Fruit fly (Drosophila melanogaster) whole organism, embryonic: Measurements from ENCODE around the gene Ide.

Experiments
- BEAF-32 ChIP-seq: fragments of 200-800 bp; sonication (Bioruptor generic); optimal IDR thresholded peaks from 3 replicates; lab custom pipeline; 2017; ENCODE audit warnings: missing biosample characterization, missing genetic modification characterization, mild to moderate bottlenecking, moderate library complexity, missing genetic modification reagents
- CG13296 ChIP-seq: fragments of 200-800 bp; sonication (Bioruptor generic); optimal IDR thresholded peaks from 3 replicates; lab custom pipeline; 2018; ENCODE audit warnings: missing biosample characterization, mild to moderate bottlenecking, missing genetic modification characterization
- CG15073 ChIP-seq: fragments of 200-800 bp; sonication (Bioruptor generic); optimal IDR thresholded peaks from 2 replicates; lab custom pipeline; 2016; ENCODE audit warnings: missing biosample characterization, missing genetic modification characterization
- CG15269 ChIP-seq: fragments of 200-800 bp; sonication (Bioruptor generic); optimal IDR thresholded peaks from 2 replicates; lab custom pipeline; 2018; ENCODE audit warnings: missing biosample characterization, mild to moderate bottlenecking, missing genetic modification characterization, moderate library complexity
- CG17186 ChIP-seq: fragments of 200-800 bp; sonication (Bioruptor generic); optimal IDR thresholded peaks from 3 replicates; lab custom pipeline; 2017; ENCODE audit warnings: missing biosample characterization, missing genetic modification reagents, missing genetic modification characterization
- CG17385 ChIP-seq: fragments of 200-800 bp; sonication (Bioruptor generic); optimal IDR thresholded peaks from 3 replicates; lab custom pipeline; 2018; ENCODE audit warnings: missing biosample characterization, mild to moderate bottlenecking, missing genetic modification characterization
- CG2202 ChIP-seq: fragments of 200-800 bp; sonication (Bioruptor generic); optimal IDR thresholded peaks from 2 replicates; lab custom pipeline; 2018; ENCODE audit warnings: missing biosample characterization, mild to moderate bottlenecking, missing genetic modification characterization
- CG30403 ChIP-seq: fragments of 200-800 bp; sonication (Bioruptor generic); optimal IDR thresholded peaks from 3 replicates; lab custom pipeline; 2016; ENCODE audit warnings: missing biosample characterization, missing genetic modification characterization
- CG32767 ChIP-seq: fragments of 200-800 bp; sonication (Bioruptor generic); IDR thresholded peaks from 2 replicates; pipeline ENCODE4 v1.3.6; 2022; ENCODE audit warnings: missing biosample characterization, missing genetic modification characterization
- CG3281 ChIP-seq: fragments of 200-800 bp; sonication (Bioruptor generic); optimal IDR thresholded peaks from 3 replicates; lab custom pipeline; 2017; ENCODE audit warnings: missing biosample characterization, mild to moderate bottlenecking, missing genetic modification characterization
- CG3726 ChIP-seq: fragments of 200-800 bp; sonication (Bioruptor generic); IDR thresholded peaks from 3 replicates; pipeline ENCODE4, ENCODE4 v1.3.6; 2022; ENCODE audit warnings: missing biosample characterization, missing genetic modification characterization
- CG42726 ChIP-seq: fragments of 200-800 bp; sonication (Bioruptor generic); IDR thresholded peaks from 2 replicates; pipeline ENCODE4 v1.3.6; 2022; ENCODE audit warnings: missing biosample characterization, missing genetic modification characterization; ENCODE audit not compliant: partially characterized antibody
- CG4707 ChIP-seq: fragments of 200-800 bp; sonication (Bioruptor generic); optimal IDR thresholded peaks from 2 replicates; lab custom pipeline; 2018; ENCODE audit warnings: missing biosample characterization, mild to moderate bottlenecking, missing genetic modification characterization, moderate library complexity
- CG6272 ChIP-seq: fragments of 200-800 bp; sonication (Bioruptor generic); IDR thresholded peaks from 2 replicates; pipeline ENCODE4 v1.3.6; 2022; ENCODE audit warnings: missing biosample characterization, missing genetic modification characterization
- CG6689 ChIP-seq: fragments of 200-800 bp; sonication (Bioruptor generic); IDR thresholded peaks from 2 replicates; pipeline ENCODE4 v1.3.6; 2022; ENCODE audit warnings: missing biosample characterization, missing genetic modification characterization
- CG7357 ChIP-seq: fragments of 200-800 bp; sonication (Bioruptor generic); IDR thresholded peaks from 3 replicates; pipeline ENCODE4 v1.3.6; 2022; ENCODE audit warnings: missing biosample characterization, missing genetic modification characterization
- CG8089 ChIP-seq: fragments of 200-800 bp; sonication (Bioruptor generic); optimal IDR thresholded peaks from 3 replicates; lab custom pipeline; 2016; ENCODE audit warnings: missing biosample characterization, missing genetic modification characterization
- CG8765 ChIP-seq: fragments of 200-800 bp; sonication (Bioruptor generic); IDR thresholded peaks from 2 replicates; pipeline ENCODE4 v1.3.6; 2022; ENCODE audit warnings: missing biosample characterization, missing genetic modification characterization
- CG9817 ChIP-seq: fragments of 200-800 bp; sonication (Bioruptor generic); optimal IDR thresholded peaks from 2 replicates; lab custom pipeline; 2018; ENCODE audit warnings: missing biosample characterization, mild to moderate bottlenecking, missing genetic modification characterization, moderate library complexity
- CG9876 ChIP-seq: fragments of 200-800 bp; sonication (Bioruptor generic); optimal IDR thresholded peaks from 2 replicates; lab custom pipeline; 2016; ENCODE audit warnings: missing biosample characterization, missing genetic modification characterization
- CHES-1-like ChIP-seq: fragments of 200-800 bp; sonication (Bioruptor generic); optimal IDR thresholded peaks from 2 replicates; lab custom pipeline; 2016; ENCODE audit warnings: missing biosample characterization, missing genetic modification characterization
- D19A ChIP-seq: fragments of 200-800 bp; optimal IDR thresholded peaks from 3 replicates; lab custom pipeline; 2019; ENCODE audit warnings: missing biosample characterization, mild to moderate bottlenecking, missing genetic modification characterization, moderate library complexity
- Deaf1 ChIP-seq: fragments of 200-800 bp; optimal IDR thresholded peaks from 3 replicates; lab custom pipeline; 2019; ENCODE audit warnings: missing biosample characterization, mild to moderate bottlenecking, missing genetic modification characterization, moderate library complexity
- Elba2 ChIP-seq: fragments of 200-800 bp; sonication (Bioruptor generic); optimal IDR thresholded peaks from 3 replicates; lab custom pipeline; 2016; ENCODE audit warnings: missing biosample characterization, missing genetic modification characterization
- Fer1 ChIP-seq: fragments of 200-800 bp; sonication (Bioruptor generic); optimal IDR thresholded peaks from 2 replicates; lab custom pipeline; 2017; ENCODE audit warnings: missing biosample characterization, mild to moderate bottlenecking, missing genetic modification characterization
- Hmr ChIP-seq: fragments of 200-800 bp; sonication (Bioruptor generic); optimal IDR thresholded peaks from 3 replicates; lab custom pipeline; 2017; ENCODE audit warnings: mild to moderate bottlenecking, missing biosample characterization, missing genetic modification reagents, missing genetic modification characterization
- Jarid2 ChIP-seq: fragments of 200-800 bp; sonication (Bioruptor generic); optimal IDR thresholded peaks from 3 replicates; lab custom pipeline; 2017; ENCODE audit warnings: mild to moderate bottlenecking, missing biosample characterization, missing genetic modification reagents, missing genetic modification characterization
- Lhr ChIP-seq: fragments of 200-800 bp; sonication (Bioruptor generic); optimal IDR thresholded peaks from 3 replicates; lab custom pipeline; 2017; ENCODE audit warnings: mild to moderate bottlenecking, missing biosample characterization, missing genetic modification reagents, missing genetic modification characterization
- Lim3 ChIP-seq: fragments of 200-800 bp; sonication (Bioruptor generic); IDR thresholded peaks from 2 replicates; pipeline ENCODE4 v1.3.6; 2022; ENCODE audit warnings: missing biosample characterization, missing genetic modification characterization
- MTF-1 ChIP-seq: fragments of 200-800 bp; sonication (Bioruptor generic); optimal IDR thresholded peaks from 2 replicates; lab custom pipeline; 2018; ENCODE audit warnings: missing biosample characterization, mild to moderate bottlenecking, missing genetic modification characterization, borderline replicate concordance
- Max ChIP-seq: fragments of 200-800 bp; sonication (Bioruptor generic); optimal IDR thresholded peaks from 2 replicates; lab custom pipeline; 2016; ENCODE audit warnings: missing biosample characterization, mild to moderate bottlenecking, missing genetic modification characterization
- Scr ChIP-seq: fragments of 200-800 bp; sonication (Bioruptor generic); IDR thresholded peaks from 2 replicates; pipeline ENCODE4 v1.3.6; 2022; ENCODE audit warnings: missing biosample characterization, missing genetic modification characterization; ENCODE audit not compliant: partially characterized antibody
- TFAM ChIP-seq: fragments of 200-800 bp; sonication (Bioruptor generic); optimal IDR thresholded peaks from 2 replicates; lab custom pipeline; 2017; ENCODE audit warnings: missing biosample characterization, missing genetic modification characterization, inconsistent platforms
- Taf1 ChIP-seq: fragments of 200-800 bp; sonication (Bioruptor generic); IDR thresholded peaks from 2 replicates; pipeline ENCODE4 v1.3.6; 2022; ENCODE audit warnings: missing biosample characterization, missing genetic modification characterization
- ap ChIP-seq: fragments of 200-800 bp; sonication (Bioruptor generic); IDR thresholded peaks from 2 replicates; pipeline ENCODE4 v1.3.6; 2022; ENCODE audit warnings: missing biosample characterization, missing genetic modification characterization
- btn ChIP-seq: fragments of 200-800 bp; sonication (Bioruptor generic); optimal IDR thresholded peaks from 2 replicates; lab custom pipeline; 2016; ENCODE audit warnings: missing biosample characterization, missing genetic modification characterization
- chif ChIP-seq, 2 experiments: fragments of 200-800 bp; sonication (Bioruptor generic); optimal IDR thresholded peaks; 3 replicates each; lab custom pipeline; 2016; ENCODE audit warnings: missing biosample characterization in 2 of 2, missing genetic modification characterization in 2 of 2
- chn ChIP-seq: fragments of 200-800 bp; sonication (Bioruptor generic); optimal IDR thresholded peaks from 2 replicates; lab custom pipeline; 2016; ENCODE audit warnings: missing biosample characterization, missing genetic modification characterization
- cwo ChIP-seq: fragments of 200-800 bp; sonication (Bioruptor generic); optimal IDR thresholded peaks from 3 replicates; lab custom pipeline; 2017; ENCODE audit warnings: missing biosample characterization, missing genetic modification characterization, mild to moderate bottlenecking, moderate library complexity, missing genetic modification reagents
- danr ChIP-seq: fragments of 200-800 bp; sonication (Bioruptor generic); IDR thresholded peaks from 2 replicates; pipeline ENCODE4 v1.3.6; 2022; ENCODE audit warnings: missing biosample characterization, missing genetic modification characterization
- eve ChIP-seq, 2 experiments: fragments of >200 bp; optimal IDR thresholded peaks; 2 replicates each; lab custom pipeline; 2017; ENCODE audit warnings: missing biosample characterization in 2 of 2, missing genetic modification characterization in 2 of 2
- ewg ChIP-seq: fragments of 200-800 bp; sonication (Bioruptor generic); optimal IDR thresholded peaks from 3 replicates; lab custom pipeline; 2017; ENCODE audit warnings: mild to moderate bottlenecking, missing biosample characterization, missing genetic modification reagents, missing genetic modification characterization
- eyg ChIP-seq: fragments of 200-800 bp; sonication (Bioruptor generic); optimal IDR thresholded peaks from 3 replicates; lab custom pipeline; 2016; ENCODE audit warnings: missing biosample characterization, missing genetic modification characterization
- kah ChIP-seq: fragments of 200-800 bp; sonication (Bioruptor generic); optimal IDR thresholded peaks from 2 replicates; lab custom pipeline; 2018; ENCODE audit warnings: missing biosample characterization, mild to moderate bottlenecking, missing genetic modification characterization
- mirr ChIP-seq: fragments of 200-800 bp; sonication (Bioruptor generic); optimal IDR thresholded peaks from 3 replicates; lab custom pipeline; 2018; ENCODE audit warnings: missing biosample characterization, mild to moderate bottlenecking, missing genetic modification characterization
- pho ChIP-seq: fragments of 200-800 bp; sonication (Bioruptor generic); optimal IDR thresholded peaks from 2 replicates; lab custom pipeline; 2016; ENCODE audit warnings: missing biosample characterization, missing genetic modification characterization
- sob ChIP-seq: fragments of 200-800 bp; sonication (Bioruptor generic); IDR thresholded peaks from 2 replicates; pipeline ENCODE4 v1.3.6; 2022; ENCODE audit warnings: missing biosample characterization, missing genetic modification characterization
- tx ChIP-seq: fragments of 200-800 bp; sonication (Bioruptor generic); optimal IDR thresholded peaks from 2 replicates; lab custom pipeline; 2016; ENCODE audit warnings: missing biosample characterization, missing genetic modification characterization
- wor ChIP-seq: fragments of 200-800 bp; sonication (Bioruptor generic); IDR thresholded peaks from 2 replicates; pipeline ENCODE4 v1.3.6; 2022; ENCODE audit warnings: missing biosample characterization, missing genetic modification characterization

Gene Ide

DNA sequence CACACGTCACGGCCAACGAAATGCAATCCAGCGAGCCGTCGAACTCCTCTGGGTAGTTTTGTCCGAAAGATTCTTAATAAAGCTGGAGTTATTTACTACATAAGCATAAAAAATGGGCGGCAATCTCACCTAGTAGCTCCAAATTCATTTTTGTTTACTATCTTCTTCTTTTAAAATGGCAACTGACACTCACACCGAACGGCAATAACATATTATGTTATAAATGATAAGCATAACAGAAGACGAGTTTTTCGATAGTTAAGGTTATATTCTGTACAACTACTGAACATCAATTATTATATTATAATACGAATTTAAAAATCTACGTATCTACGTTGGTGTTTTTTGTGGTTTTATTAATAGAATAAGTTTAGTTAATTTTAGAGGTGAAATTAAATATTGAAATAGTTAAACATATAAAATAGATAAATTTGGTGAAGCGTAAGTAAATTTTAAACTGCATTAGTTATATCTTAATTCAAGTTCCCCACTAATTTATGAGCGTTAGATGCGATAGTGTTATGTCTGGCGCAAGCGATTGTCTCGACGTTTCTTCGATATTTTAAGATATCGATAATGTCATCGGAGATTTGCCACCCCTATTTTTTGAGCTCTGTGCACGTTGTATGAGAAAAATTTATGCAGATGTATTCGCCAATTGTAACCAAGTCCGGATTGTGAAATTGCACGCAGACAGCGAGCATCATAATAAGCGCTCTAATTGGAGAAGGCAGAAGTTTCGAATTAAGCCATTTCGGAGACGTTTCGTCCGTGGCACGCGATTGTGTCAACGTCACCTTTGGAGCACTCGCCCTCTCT is 27.7 kb downstream of the Ide start, which contains the start of the genes Rbbp5 and eRF1 (continued):
- TF ChIP-seq mirr (GFP tag; lab: Kevin White, UChicago) (no peak), eyg (no peak), TFAM (no peak), CG32767 (GFP tag; lab: Robert Waterston, UW) (no peak), Elba2 (GFP tag; lab: Kevin White, UChicago) (peak; percentile 53), CG3281 (GFP tag; lab: Kevin White, UChicago) (peak; percentile 30), CG4707 (GFP tag; lab: Kevin White, UChicago) (no peak), CG15073 (no peak), CG6689 (GFP tag; lab: Robert Waterston, UW) (peak; percentile 81), CG30403 (GFP tag; lab: Kevin White, UChicago) (peak; percentile 90), Taf1 (peak; percentile 70), CG6272 (GFP tag; lab: Robert Waterston, UW) (no peak), Hmr (peak; percentile 71), sob (peak; percentile 85), CG9876 (GFP tag; lab: Kevin White, UChicago) (peak; percentile 38), MTF-1 (GFP tag; lab: Kevin White, UChicago) (no peak), eve (GFP tag; optimal IDR thresholded peaks at IDR 0.05; lab: Kevin White, UChicago) (no peak), BEAF-32 (peak; percentile 95), CG8089 (GFP tag; lab: Kevin White, UChicago) (peak; percentile 44), Scr (GFP tag; lab: Robert Waterston, UW) (peak; percentile 94), ap (GFP tag; lab: Robert Waterston, UW) (peak; percentile 63), wor (peak; percentile 47), tx (peak; percentile 60), btn (GFP tag; lab: Kevin White, UChicago) (no peak), CG3726 (GFP tag; lab: Robert Waterston, UW) (peak; percentile 59; the same call in 1 of the 3 replicates), danr (GFP tag; lab: Robert Waterston, UW) (no peak), CG7357 (peak; percentile 49; the same call in 2 of the 3 replicates), CG15269 (peak; percentile 81), CHES-1-like (peak; percentile 16), CG13296 (GFP tag; lab: Kevin White, UChicago) (peak; percentile 39), pho (GFP tag; lab: Kevin White, UChicago) (peak; percentile 61), Deaf1 (tag; lab: Kevin White, UChicago) (no peak), chif (GFP tag; optimal IDR thresholded peaks at IDR 0.05; lab: Kevin White, UChicago) (peak; percentile 42 to 62), Jarid2 (GFP tag; lab: Kevin White, UChicago) (no peak), CG8765 (peak; percentile 64), Lhr (GFP tag; lab: Kevin White, UChicago) (peak; percentile 56), kah (GFP tag; lab: Kevin White, UChicago) (no peak), CG17186 (GFP tag; lab: Kevin White, UChicago) (peak; percentile 48), CG42726 (GFP tag; lab: Robert Waterston, UW) (peak; percentile 93), chn (peak; percentile 71), CG2202 (tag; lab: Kevin White, UChicago) (no peak), Fer1 (peak; percentile 22), D19A (tag; lab: Kevin White, UChicago) (no peak), Lim3 (no peak), Max (GFP tag; lab: Kevin White, UChicago) (peak; percentile 86), ewg (GFP tag; lab: Kevin White, UChicago) (peak; percentile 48), cwo (GFP tag; lab: Kevin White, UChicago) (peak; percentile 33), CG17385 (GFP tag; lab: Kevin White, UChicago) (peak; percentile 95), CG9817 (tag; lab: Kevin White, UChicago) (peak; percentile 83)
